Fruit fly (Drosophila melanogaster): ENCODE data around the gene CG42460.

The CG42460 gene

DNA sequence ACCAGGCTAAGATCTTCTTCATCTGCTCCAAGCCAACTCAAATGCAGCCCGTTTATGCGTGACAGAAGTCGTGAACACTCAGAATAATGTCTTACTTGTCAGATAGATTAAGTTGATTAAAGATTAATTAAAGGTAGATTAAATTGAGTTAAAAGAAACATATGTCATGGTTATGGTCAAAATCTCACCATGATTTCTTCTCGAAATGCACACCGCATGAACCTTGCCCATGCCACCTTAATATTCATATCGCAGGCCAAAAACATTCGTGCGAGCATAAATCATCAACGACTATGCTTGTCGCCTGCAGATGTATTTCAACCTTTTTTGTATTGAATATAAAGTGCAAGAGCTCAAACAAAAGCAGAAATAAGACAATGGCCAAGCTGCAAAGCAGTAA is 48.8 kb upstream of the CG42460 start (continued):
- TF ChIP-seq da (GFP tag; optimal IDR thresholded peaks at IDR 0.05) (no peak), bab2 (GFP tag; optimal IDR thresholded peaks at IDR 0.05) (no peak), Hr51 (GFP tag; optimal IDR thresholded peaks at IDR 0.05) (peak in 1 of 2 experiments; percentile 91), phol (tag; optimal IDR thresholded peaks at IDR 0.05) (peak; percentile 74), Antp (GFP tag; optimal IDR thresholded peaks at IDR 0.05) (no peak), Tbp (GFP tag; optimal IDR thresholded peaks at IDR 0.05) (no peak), usp (GFP tag; optimal IDR thresholded peaks at IDR 0.05) (no peak), CG43689 (GFP tag; IDR thresholded peaks at IDR 0.05) (peak; percentile 62), ewg (GFP tag; optimal IDR thresholded peaks at IDR 0.05) (peak; percentile 18), CG7372 (GFP tag; IDR thresholded peaks at IDR 0.05) (0 out of 2 replicates have a peak, but pooled peaks have one; percentile 14), CG17568 (GFP tag; optimal IDR thresholded peaks at IDR 0.05) (no peak), sisA (GFP tag; IDR thresholded peaks at IDR 0.05) (0 out of 2 replicates have a peak, but pooled peaks have one; percentile 6), mam (GFP tag; optimal IDR thresholded peaks at IDR 0.05) (no peak), Opbp (GFP tag; IDR thresholded peaks at IDR 0.05; ENCODE audit: partially characterized antibody) (no peak), HLH3B (GFP tag; IDR thresholded peaks at IDR 0.05) (peak; percentile 73), HmgD (GFP tag; optimal IDR thresholded peaks at IDR 0.05) (no peak), CG13894 (tag; optimal IDR thresholded peaks at IDR 0.05) (no peak), Hey (tag; optimal IDR thresholded peaks at IDR 0.05) (no peak), ap (GFP tag; IDR thresholded peaks at IDR 0.05) (peak; percentile 47), wek (GFP tag; optimal IDR thresholded peaks at IDR 0.05) (peak; percentile 6), GATAe (GFP tag; conservative IDR thresholded peaks at IDR 0.05) (no peak), B-H2 (GFP tag; optimal IDR thresholded peaks at IDR 0.05) (no peak), CG11247 (GFP tag; IDR thresholded peaks at IDR 0.05) (no peak), Max (GFP tag; optimal IDR thresholded peaks at IDR 0.05) (no peak), CG15479 (GFP tag; optimal IDR thresholded peaks at IDR 0.05) (no peak), CG15073 (GFP tag; optimal IDR thresholded peaks at IDR 0.05) (no peak), CG17612 (GFP tag; IDR thresholded peaks at IDR 0.05) (no peak), CG4707 (GFP tag; optimal IDR thresholded peaks at IDR 0.05) (peak; percentile 5), fd96Cb (tag; optimal IDR thresholded peaks at IDR 0.05) (peak; percentile 51), lmd (GFP tag; IDR thresholded peaks at IDR 0.05) (no peak), CG15514 (GFP tag; optimal IDR thresholded peaks at IDR 0.05) (peak; percentile 24), CG15011 (GFP tag; optimal IDR thresholded peaks at IDR 0.05) (no peak), CG3163 (GFP tag; optimal IDR thresholded peaks at IDR 0.05) (no peak), pfk (GFP tag; optimal IDR thresholded peaks at IDR 0.05) (no peak), NC2β (GFP tag; optimal IDR thresholded peaks at IDR 0.05) (no peak), schlank (tag; optimal IDR thresholded peaks at IDR 0.05) (no peak), CkIIα-i1 (GFP tag; IDR thresholded peaks at IDR 0.05) (no peak), CG18011 (GFP tag; optimal IDR thresholded peaks at IDR 0.05) (no peak), Dp (GFP tag; optimal IDR thresholded peaks at IDR 0.05) (no peak), pb (GFP tag; optimal IDR thresholded peaks at IDR 0.05) (no peak), MBD-R2 (GFP tag; IDR thresholded peaks at IDR 0.05) (no peak), CG11456 (GFP tag; IDR thresholded peaks at IDR 0.05) (no peak), Six4 (GFP tag; optimal IDR thresholded peaks at IDR 0.05) (no peak), CG13296 (GFP tag; optimal IDR thresholded peaks at IDR 0.05) (peak; percentile 66), dmrt99B (tag; optimal IDR thresholded peaks at IDR 0.05) (peak; percentile 85), Bteb2 (GFP tag; optimal IDR thresholded peaks at IDR 0.05) (no peak), Nf-YA (GFP tag; IDR thresholded peaks at IDR 0.05) (peak; percentile 55; the same call in 1 of the 2 replicates), ara (GFP tag; IDR thresholded peaks at IDR 0.05) (peak; percentile 51; the same call in 1 of the 2 replicates), seq (GFP tag; IDR thresholded peaks at IDR 0.05) (peak; percentile 64; the same call in 1 of the 2 replicates), MTF-1 (GFP tag; optimal IDR thresholded peaks at IDR 0.05; ENCODE audit: borderline replicate concordance) (peak; percentile 15), D19A (tag; optimal IDR thresholded peaks at IDR 0.05) (peak; percentile 31)
